Worm (Caenorhabditis elegans) whole organism, L2 larva: ENCODE results near the gene F53C11.1.

ENCODE experiments used
- R02D3.7 ChIP-seq: fragments of 150-350 bp; optimal IDR thresholded peaks from 2 replicates; lab custom pipeline; 2014; ENCODE audit warnings: missing biosample characterization, missing genetic modification characterization
- egl-27 ChIP-seq: sonication (generic microtip); optimal IDR thresholded peaks from 3 replicates; lab custom pipeline; 2017; ENCODE audit warnings: missing biosample characterization, missing genetic modification reagents, missing genetic modification characterization
- lin-39 ChIP-seq: fragments of 150-350 bp; optimal IDR thresholded peaks from 2 replicates; lab custom pipeline; 2014; ENCODE audit warnings: missing biosample characterization, missing genetic modification reagents, missing genetic modification characterization
- nhr-11 ChIP-seq: fragments of 150-350 bp; optimal IDR thresholded peaks from 2 replicates; lab custom pipeline; 2014; ENCODE audit warnings: missing biosample characterization, missing genetic modification characterization
- nhr-12 ChIP-seq: fragments of 150-350 bp; optimal IDR thresholded peaks from 2 replicates; lab custom pipeline; 2014; ENCODE audit warnings: missing biosample characterization, missing genetic modification characterization
- nhr-77 ChIP-seq: fragments of 150-350 bp; optimal IDR thresholded peaks from 2 replicates; lab custom pipeline; 2014; ENCODE audit warnings: missing biosample characterization, missing genetic modification characterization
- snpc-4 ChIP-seq: fragments of 150-350 bp; optimal IDR thresholded peaks from 2 replicates; lab custom pipeline; 2014; ENCODE audit warnings: missing biosample characterization, missing genetic modification characterization
- unc-39 ChIP-seq: fragments of 150-350 bp; optimal IDR thresholded peaks from 2 replicates; lab custom pipeline; 2014; ENCODE audit warnings: missing biosample characterization, missing genetic modification characterization
- zag-1 ChIP-seq: fragments of 150-350 bp; optimal IDR thresholded peaks from 2 replicates; lab custom pipeline; 2014; ENCODE audit warnings: missing biosample characterization, missing genetic modification characterization

ce11 chrV:13751811-13752210, 23.8 kb upstream of the F53C11.1 start, which contains the start of gene cld-9:
- TF ChIP-seq lin-39 (tag; lab: Kevin White, UChicago) (no peak), zag-1 (tag; lab: Kevin White, UChicago) (no peak), nhr-11 (tag; lab: Kevin White, UChicago) (no peak), nhr-12 (tag; lab: Kevin White, UChicago) (no peak), snpc-4 (no peak), R02D3.7 (tag; lab: Kevin White, UChicago) (no peak), nhr-77 (no peak), unc-39 (tag; lab: Kevin White, UChicago) (no peak), egl-27 (no peak)
